Worm (Caenorhabditis elegans) whole organism, early embryonic: ENCODE measurements around the gene cyn-10.
A peak's percentile ranks its signal among the peaks of the same experiment; 100 is the strongest.

Experiments
- B0310.2 ChIP-seq: sonication (generic microtip); optimal IDR thresholded peaks from 2 replicates; lab custom pipeline; 2016; ENCODE audit warnings: mild to moderate bottlenecking, missing genetic modification characterization, missing compliant biosample characterization
- F13C5.2 ChIP-seq: sonication (generic microtip); optimal IDR thresholded peaks from 2 replicates; lab custom pipeline; 2017; ENCODE audit warnings: mild to moderate bottlenecking, missing genetic modification characterization, inconsistent platforms, missing compliant biosample characterization
- aly-1 ChIP-seq: sonication (generic microtip); optimal IDR thresholded peaks from 2 replicates; lab custom pipeline; 2016; ENCODE audit warnings: missing genetic modification characterization, missing compliant biosample characterization
- ama-1 ChIP-seq: fragments of 150-350 bp; optimal IDR thresholded peaks from 2 replicates; lab custom pipeline; 2014
- ceh-13 ChIP-seq: fragments of 200-800 bp; sonication (Bioruptor generic); optimal IDR thresholded peaks from 2 replicates; lab custom pipeline; 2018; ENCODE audit warnings: mild to moderate bottlenecking, missing genetic modification characterization, missing compliant biosample characterization
- ceh-36 ChIP-seq: sonication (generic microtip); optimal IDR thresholded peaks from 2 replicates; lab custom pipeline; 2016; ENCODE audit warnings: missing genetic modification characterization, inconsistent platforms, missing compliant biosample characterization
- ets-7 ChIP-seq: sonication (generic microtip); optimal IDR thresholded peaks from 2 replicates; lab custom pipeline; 2016; ENCODE audit warnings: missing genotype, missing genetic modification characterization, missing compliant biosample characterization
- flt-1 ChIP-seq: fragments of 200-800 bp; sonication (Bioruptor generic); IDR thresholded peaks from 2 replicates; pipeline ENCODE4 v1.3.6; 2022; ENCODE audit warnings: missing genetic modification characterization, missing compliant biosample characterization
- hmbx-1 ChIP-seq: sonication (generic microtip); optimal IDR thresholded peaks from 2 replicates; lab custom pipeline; 2016; ENCODE audit warnings: mild to moderate bottlenecking, missing genetic modification characterization, missing compliant biosample characterization
- hmg-4 ChIP-seq: fragments of 200-800 bp; sonication (Bioruptor generic); optimal IDR thresholded peaks from 2 replicates; lab custom pipeline; 2018; ENCODE audit warnings: mild to moderate bottlenecking, missing genetic modification characterization, missing compliant biosample characterization
- hnd-1 ChIP-seq: sonication (generic microtip); optimal IDR thresholded peaks from 2 replicates; lab custom pipeline; 2016; ENCODE audit warnings: missing genetic modification characterization, missing compliant biosample characterization
- pes-1 ChIP-seq: fragments of 200-800 bp; sonication (Bioruptor generic); IDR thresholded peaks from 2 replicates; pipeline ENCODE4 v1.3.6; 2022; ENCODE audit warnings: missing genetic modification reagents, missing genetic modification characterization, missing compliant biosample characterization
- scrt-1 ChIP-seq: fragments of 200-800 bp; sonication (Bioruptor generic); IDR thresholded peaks from 2 replicates; pipeline ENCODE4 v1.3.6; 2022; ENCODE audit warnings: missing genetic modification characterization, missing compliant biosample characterization
- sea-1 ChIP-seq: fragments of 200-800 bp; sonication (Bioruptor generic); conservative IDR thresholded peaks from 2 replicates; pipeline ENCODE4 v1.3.6; 2022; ENCODE audit warnings: missing genetic modification characterization, missing compliant biosample characterization
- tbx-11 ChIP-seq: fragments of 200-800 bp; sonication (Bioruptor generic); IDR thresholded peaks from 2 replicates; pipeline ENCODE4 v1.3.6; 2022; ENCODE audit warnings: missing genetic modification characterization, missing compliant biosample characterization
- tbx-37 ChIP-seq: fragments of 200-800 bp; sonication (Bioruptor generic); conservative IDR thresholded peaks from 2 replicates; pipeline ENCODE4 v1.3.6; 2022; ENCODE audit warnings: missing genetic modification reagents, missing genetic modification characterization, missing compliant biosample characterization
- tra-4 ChIP-seq: sonication (generic microtip); optimal IDR thresholded peaks from 2 replicates; lab custom pipeline; 2017; ENCODE audit warnings: missing genetic modification characterization, missing compliant biosample characterization

cyn-10 gene

ce11 chrII:6913309-6913708 is at the start of gene cyn-10:
Gene cyn-10, minus strand, starts transcription at chrII:6913365.
- TF ChIP-seq ceh-36 = no peak
- TF ChIP-seq F13C5.2 = no peak
- TF ChIP-seq pes-1 (GFP tag; lab: Robert Waterston, UW) = no peak
- TF ChIP-seq hmbx-1 (tag; lab: Kevin White, UChicago) = no peak
- peak; percentile 97 for TF ChIP-seq tbx-37 (GFP tag; lab: Robert Waterston, UW)
- TF ChIP-seq flt-1 (GFP tag; lab: Robert Waterston, UW) = no peak; the same call in 1 of the 2 replicates
- no peak; the same call in 1 of the 2 replicates for TF ChIP-seq tbx-11 (GFP tag; lab: Robert Waterston, UW)
- peak; percentile 3 for TF ChIP-seq ceh-13 (GFP tag; lab: Kevin White, UChicago)
- no peak for TF ChIP-seq B0310.2 (tag; lab: Kevin White, UChicago)
- TF ChIP-seq sea-1 (GFP tag; lab: Robert Waterston, UW) = peak; percentile 68; the same call in 1 of the 2 replicates
- TF ChIP-seq ama-1 = no peak
- no peak for TF ChIP-seq hmg-4 (GFP tag; lab: Kevin White, UChicago)
- TF ChIP-seq scrt-1 = peak; percentile 75
- peak; percentile 35 for TF ChIP-seq hnd-1 (tag; lab: Kevin White, UChicago)
- no peak for TF ChIP-seq ets-7 (tag; lab: Kevin White, UChicago)
- TF ChIP-seq aly-1 = no peak
- no peak for TF ChIP-seq tra-4 (tag; lab: Kevin White, UChicago)

ce11 chrII:6958136-6958535 is 45.0 kb upstream of the cyn-10 start:
- no peak for TF ChIP-seq ama-1

ce11 chrII:6955084-6955697 is 42.0 kb upstream of the cyn-10 start:
- no peak for TF ChIP-seq B0310.2 (tag; lab: Kevin White, UChicago)

ce11 chrII:6951250-6951806 is 38.2 kb upstream of the cyn-10 start, which contains the start of the genes malt-1 and ceh-38:
Gene malt-1, minus strand, starts transcription at chrII:6951300.
Gene ceh-38, plus strand, starts transcription at chrII:6951526.
- TF ChIP-seq ceh-36 (peak; percentile 48), flt-1 (GFP tag; lab: Robert Waterston, UW) (0 out of 2 replicates have a peak, but pooled peaks have one; percentile 26), sea-1 (GFP tag; lab: Robert Waterston, UW) (no peak), hmg-4 (GFP tag; lab: Kevin White, UChicago) (peak; percentile 55), F13C5.2 (peak; percentile 67)

- peak; percentile 43 for TF ChIP-seq ceh-36
- TF ChIP-seq F13C5.2 = peak; percentile 76
- TF ChIP-seq pes-1 (GFP tag; lab: Robert Waterston, UW) = no peak
- no peak for TF ChIP-seq hnd-1 (tag; lab: Kevin White, UChicago)
- TF ChIP-seq aly-1 = peak; percentile 41
- TF ChIP-seq hmg-4 (GFP tag; lab: Kevin White, UChicago) = peak; percentile 84
Measured at ce11 chrII:6943299-6944051, 30.3 kb upstream of the cyn-10 start.

ce11 chrII:6941520-6941919 is 28.4 kb upstream of the cyn-10 start:
- TF ChIP-seq ama-1 = no peak
- no peak for TF ChIP-seq ceh-13 (GFP tag; lab: Kevin White, UChicago)
- TF ChIP-seq tbx-11 (GFP tag; lab: Robert Waterston, UW) = no peak
- TF ChIP-seq flt-1 (GFP tag; lab: Robert Waterston, UW) = no peak
- no peak for TF ChIP-seq hmbx-1 (tag; lab: Kevin White, UChicago)
- TF ChIP-seq sea-1 (GFP tag; lab: Robert Waterston, UW) = no peak

ce11 chrII:6940726-6941230 is 27.6 kb upstream of the cyn-10 start:
- TF ChIP-seq B0310.2 (tag; lab: Kevin White, UChicago) (no peak), sea-1 (GFP tag; lab: Robert Waterston, UW) (no peak), F13C5.2 (no peak), pes-1 (GFP tag; lab: Robert Waterston, UW) (no peak), hnd-1 (tag; lab: Kevin White, UChicago) (no peak), hmbx-1 (tag; lab: Kevin White, UChicago) (no peak), ama-1 (no peak), ceh-13 (GFP tag; lab: Kevin White, UChicago) (no peak), aly-1 (no peak), tbx-11 (GFP tag; lab: Robert Waterston, UW) (no peak), hmg-4 (GFP tag; lab: Kevin White, UChicago) (no peak), tbx-37 (GFP tag; lab: Robert Waterston, UW) (no peak), scrt-1 (no peak), ets-7 (tag; lab: Kevin White, UChicago) (no peak), tra-4 (tag; lab: Kevin White, UChicago) (no peak), flt-1 (GFP tag; lab: Robert Waterston, UW) (no peak), ceh-36 (no peak)

- TF ChIP-seq tbx-11 (GFP tag; lab: Robert Waterston, UW) (no peak), hmbx-1 (tag; lab: Kevin White, UChicago) (no peak), pes-1 (GFP tag; lab: Robert Waterston, UW) (no peak), flt-1 (GFP tag; lab: Robert Waterston, UW) (no peak), tbx-37 (GFP tag; lab: Robert Waterston, UW) (no peak), scrt-1 (no peak), B0310.2 (tag; lab: Kevin White, UChicago) (no peak), hnd-1 (tag; lab: Kevin White, UChicago) (no peak), sea-1 (GFP tag; lab: Robert Waterston, UW) (no peak), ceh-13 (GFP tag; lab: Kevin White, UChicago) (no peak), ceh-36 (no peak), ets-7 (tag; lab: Kevin White, UChicago) (no peak)
Measured at ce11 chrII:6939873-6940272, 26.7 kb upstream of the cyn-10 start.
